Fruit fly (Drosophila melanogaster): ENCODE measurements around the gene Zif.

- no peak for TF ChIP-seq usp (GFP tag; optimal IDR thresholded peaks at IDR 0.05)
- TF ChIP-seq CG8478 (optimal IDR thresholded peaks at IDR 0.05) = no peak
- TF ChIP-seq psq (optimal IDR thresholded peaks at IDR 0.05) = no peak
- TF ChIP-seq pan (optimal IDR thresholded peaks at IDR 0.05) = no peak
Observed at dm6 chr3R:6468351-6468685, 11.4 kb downstream of the Zif start, which contains the start of gene Neurochondrin.
